Worm (Caenorhabditis elegans): Measurements from ENCODE around the gene set-19.

- no peak for TF ChIP-seq him-1 (tag; optimal IDR thresholded peaks at IDR 0.05)
- TF ChIP-seq dao-5 (tag; optimal IDR thresholded peaks at IDR 0.05) = no peak
These were observed 43.7 kb upstream of the set-19 start for ce11 chrX:5723758-5724157.
